Worm (Caenorhabditis elegans) whole organism, mixed stage, embryonic: ENCODE results near the gene F40F8.1.
A peak's percentile ranks its signal among the peaks of the same experiment; 100 is the strongest.

Experiments used
- M03D4.4 ChIP-seq: sonication (generic microtip); optimal IDR thresholded peaks from 2 replicates; lab custom pipeline; 2017; ENCODE audit warnings: mild to moderate bottlenecking, missing genetic modification characterization, missing compliant biosample characterization
- bed-3 ChIP-seq: fragments of 200-800 bp; sonication (Bioruptor generic); optimal IDR thresholded peaks from 3 replicates; lab custom pipeline; 2018; ENCODE audit warnings: mild to moderate bottlenecking, missing genetic modification characterization, moderate library complexity, missing compliant biosample characterization
- blmp-1 ChIP-seq: fragments of 150-350 bp; optimal IDR thresholded peaks from 2 replicates; lab custom pipeline; 2014; ENCODE audit warnings: missing biosample characterization, missing genetic modification characterization
- ceh-39 ChIP-seq: fragments of 150-350 bp; optimal IDR thresholded peaks from 2 replicates; lab custom pipeline; 2014; ENCODE audit warnings: missing biosample characterization, missing genetic modification characterization
- ceh-43 ChIP-seq: fragments of 200-800 bp; sonication (Bioruptor generic); optimal IDR thresholded peaks from 2 replicates; lab custom pipeline; 2018; ENCODE audit warnings: mild to moderate bottlenecking, missing genetic modification characterization, moderate library complexity, missing compliant biosample characterization
- ces-1 ChIP-seq: fragments of 150-350 bp; optimal IDR thresholded peaks from 2 replicates; lab custom pipeline; 2014; ENCODE audit warnings: missing biosample characterization, missing genetic modification reagents, missing genetic modification characterization
- cnd-1 ChIP-seq: fragments of 200-800 bp; sonication (Bioruptor generic); optimal IDR thresholded peaks from 2 replicates; lab custom pipeline; 2018; ENCODE audit warnings: mild to moderate bottlenecking, missing genetic modification characterization, missing compliant biosample characterization
- drap-1 ChIP-seq: fragments of 200-800 bp; sonication (Bioruptor generic); optimal IDR thresholded peaks from 3 replicates; lab custom pipeline; 2018; ENCODE audit warnings: mild to moderate bottlenecking, missing genetic modification characterization, missing compliant biosample characterization
- flh-1 ChIP-seq: fragments of 200-800 bp; sonication (Bioruptor generic); optimal IDR thresholded peaks from 2 replicates; lab custom pipeline; 2018; ENCODE audit warnings: mild to moderate bottlenecking, missing genetic modification characterization, moderate library complexity, missing compliant biosample characterization
- hlh-1 ChIP-seq: fragments of 150-350 bp; optimal IDR thresholded peaks from 2 replicates; lab custom pipeline; 2014; ENCODE audit warnings: missing biosample characterization, missing genetic modification reagents, missing genetic modification characterization
- lin-32 ChIP-seq: fragments of 200-800 bp; sonication (Bioruptor generic); optimal IDR thresholded peaks from 2 replicates; lab custom pipeline; 2018; ENCODE audit warnings: mild to moderate bottlenecking, missing genetic modification characterization, missing compliant biosample characterization
- lsy-2 ChIP-seq: fragments of 150-350 bp; optimal IDR thresholded peaks from 2 replicates; lab custom pipeline; 2014; ENCODE audit warnings: missing biosample characterization, missing genetic modification characterization
- mab-5 ChIP-seq: fragments of 150-350 bp; optimal IDR thresholded peaks from 2 replicates; lab custom pipeline; 2014; ENCODE audit warnings: missing biosample characterization, missing genetic modification characterization
- mep-1 ChIP-seq: fragments of 150-350 bp; optimal IDR thresholded peaks from 2 replicates; lab custom pipeline; 2017; ENCODE audit warnings: missing biosample characterization, missing genetic modification reagents, missing genetic modification characterization, inconsistent platforms
- mls-2 ChIP-seq: sonication (generic microtip); optimal IDR thresholded peaks from 2 replicates; lab custom pipeline; 2016; ENCODE audit warnings: mild to moderate bottlenecking, missing genetic modification characterization, moderate library complexity, missing compliant biosample characterization
- nhr-12 ChIP-seq: fragments of 150-350 bp; optimal IDR thresholded peaks from 2 replicates; lab custom pipeline; 2014; ENCODE audit warnings: missing biosample characterization, missing genetic modification characterization
- nhr-2 ChIP-seq: fragments of 150-350 bp; optimal IDR thresholded peaks from 2 replicates; lab custom pipeline; 2014; ENCODE audit warnings: missing biosample characterization, missing genetic modification characterization
- nhr-237 ChIP-seq: fragments of 150-350 bp; optimal IDR thresholded peaks from 2 replicates; lab custom pipeline; 2014; ENCODE audit warnings: missing biosample characterization, missing genetic modification characterization
- nhr-28 ChIP-seq: fragments of 150-350 bp; optimal IDR thresholded peaks from 2 replicates; lab custom pipeline; 2014; ENCODE audit warnings: missing biosample characterization, missing genetic modification characterization
- sem-2 ChIP-seq: fragments of 200-800 bp; sonication (Bioruptor generic); optimal IDR thresholded peaks from 2 replicates; lab custom pipeline; 2018; ENCODE audit warnings: mild to moderate bottlenecking, missing genetic modification characterization, missing compliant biosample characterization
- snpc-4 ChIP-seq: fragments of 150-350 bp; optimal IDR thresholded peaks from 2 replicates; lab custom pipeline; 2014; ENCODE audit warnings: missing biosample characterization, missing genetic modification characterization
- sptf-1 ChIP-seq: sonication (generic microtip); optimal IDR thresholded peaks from 2 replicates; lab custom pipeline; 2017; ENCODE audit warnings: mild to moderate bottlenecking, missing genetic modification characterization, moderate library complexity, missing compliant biosample characterization
- tbx-8 ChIP-seq: fragments of 200-800 bp; sonication (Bioruptor generic); optimal IDR thresholded peaks from 2 replicates; lab custom pipeline; 2018; ENCODE audit warnings: mild to moderate bottlenecking, missing genetic modification characterization, moderate library complexity, missing compliant biosample characterization
- unc-120 ChIP-seq: sonication (generic microtip); optimal IDR thresholded peaks from 2 replicates; lab custom pipeline; 2017; ENCODE audit warnings: missing genetic modification characterization, missing compliant biosample characterization; ENCODE audit not compliant: poor library complexity, severe bottlenecking
- unc-39 ChIP-seq: fragments of 150-350 bp; optimal IDR thresholded peaks from 2 replicates; lab custom pipeline; 2014; ENCODE audit warnings: missing biosample characterization, missing genetic modification characterization
- unc-62 ChIP-seq: fragments of 150-350 bp; optimal IDR thresholded peaks from 2 replicates; lab custom pipeline; 2014; ENCODE audit warnings: missing biosample characterization, missing genetic modification reagents, missing genetic modification characterization
- zip-8 ChIP-seq: fragments of 150-350 bp; optimal IDR thresholded peaks from 2 replicates; lab custom pipeline; 2014; ENCODE audit warnings: missing biosample characterization, missing genetic modification characterization
- ztf-11 ChIP-seq: fragments of 150-350 bp; optimal IDR thresholded peaks from 2 replicates; lab custom pipeline; 2014; ENCODE audit warnings: missing biosample characterization, missing genetic modification characterization

F40F8.1 gene

DNA sequence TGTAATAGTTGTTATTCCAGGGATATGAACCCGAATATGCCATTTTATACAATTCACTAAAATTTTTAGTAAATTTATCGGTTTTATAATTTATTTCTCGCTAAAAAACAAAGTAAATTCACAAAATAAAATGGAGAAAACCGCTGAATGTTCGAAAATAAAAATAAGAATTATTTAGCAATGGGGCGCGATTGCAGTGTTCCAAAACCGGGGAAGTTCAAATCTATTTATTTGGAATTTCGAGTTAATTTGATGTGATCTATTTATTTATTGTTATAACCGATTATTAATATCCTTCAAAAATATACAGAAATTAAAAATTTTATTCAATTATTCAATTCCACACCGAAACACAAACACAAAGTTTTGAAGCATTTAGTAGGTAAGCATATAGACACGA is 5.1 kb downstream of the F40F8.1 start, which contains the start of gene F40F8.11:
TSS of gene F40F8.11 (minus strand) at position 49 of the 400 bp plus-strand sequence.
- TF ChIP-seq cnd-1 (no peak), nhr-28 (tag; lab: Kevin White, UChicago) (no peak), nhr-237 (tag; lab: Kevin White, UChicago) (peak; percentile 3), unc-120 (peak; percentile 27), ceh-39 (tag; lab: Kevin White, UChicago) (peak; percentile 4), ces-1 (peak; percentile 6), unc-62 (GFP tag; lab: Kevin White, UChicago) (no peak), nhr-2 (tag; lab: Kevin White, UChicago) (no peak), lsy-2 (tag; lab: Kevin White, UChicago) (peak; percentile 59), blmp-1 (tag; lab: Kevin White, UChicago) (peak; percentile 4)

DNA sequence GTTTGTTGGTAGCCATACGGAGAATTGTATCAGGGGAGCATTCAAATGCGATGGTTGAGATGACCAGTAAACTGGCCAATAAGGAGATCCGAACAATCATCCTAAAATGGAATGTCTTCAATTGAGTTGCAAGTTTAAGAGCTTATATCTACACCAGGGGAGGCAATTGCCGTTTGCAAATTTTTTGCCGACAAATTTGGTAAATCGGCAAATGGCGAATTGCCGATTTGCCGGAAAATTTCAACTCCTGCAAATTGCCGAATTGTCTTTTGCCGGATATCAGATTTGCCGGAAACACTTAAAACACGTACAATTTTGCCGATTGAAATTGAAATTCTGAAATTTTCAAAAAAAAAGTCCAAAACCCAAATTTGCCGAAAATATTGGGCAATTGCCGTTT is 7.4 kb downstream of the F40F8.1 start, which contains the start of gene F40F8.5:
TSS of gene F40F8.5 (minus strand) at position 101 of the 400 bp plus-strand sequence.
- no peak for TF ChIP-seq M03D4.4 (tag; lab: Kevin White, UChicago)
- no peak for TF ChIP-seq mls-2 (tag; lab: Kevin White, UChicago)
- no peak for TF ChIP-seq sptf-1 (tag; lab: Kevin White, UChicago)
- no peak for TF ChIP-seq sem-2 (GFP tag; lab: Kevin White, UChicago)
- no peak for TF ChIP-seq mep-1 (tag; lab: Kevin White, UChicago)
- no peak for TF ChIP-seq hlh-1 (tag; lab: Kevin White, UChicago)
- no peak for TF ChIP-seq nhr-2 (tag; lab: Kevin White, UChicago)
- TF ChIP-seq nhr-28 (tag; lab: Kevin White, UChicago) = no peak
- TF ChIP-seq blmp-1 (tag; lab: Kevin White, UChicago) = no peak
- no peak for TF ChIP-seq drap-1
- TF ChIP-seq, all 35 proteins: peak for 0

DNA sequence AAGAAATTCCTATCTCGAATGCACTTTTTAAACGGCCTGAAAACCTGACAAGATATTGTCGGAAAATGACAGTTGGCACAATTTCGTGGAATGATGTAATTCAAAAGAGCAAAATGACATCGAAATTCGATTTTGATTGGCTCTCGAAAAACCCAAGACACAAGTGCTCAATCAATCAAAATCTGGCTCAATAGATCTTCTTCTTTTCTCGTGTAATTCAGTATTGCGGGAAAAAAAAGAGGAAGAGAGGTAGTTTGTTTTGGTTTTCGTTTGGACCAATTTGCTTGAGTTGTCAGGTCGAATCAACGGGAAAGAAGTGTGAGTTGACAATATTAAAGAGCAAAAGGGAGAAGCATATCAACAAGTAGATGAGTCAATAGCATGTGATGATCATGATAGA is 8.3 kb downstream of the F40F8.1 start:
- peak; percentile 78 for TF ChIP-seq unc-62 (GFP tag; lab: Kevin White, UChicago)
- TF ChIP-seq mep-1 (tag; lab: Kevin White, UChicago) = no peak

DNA sequence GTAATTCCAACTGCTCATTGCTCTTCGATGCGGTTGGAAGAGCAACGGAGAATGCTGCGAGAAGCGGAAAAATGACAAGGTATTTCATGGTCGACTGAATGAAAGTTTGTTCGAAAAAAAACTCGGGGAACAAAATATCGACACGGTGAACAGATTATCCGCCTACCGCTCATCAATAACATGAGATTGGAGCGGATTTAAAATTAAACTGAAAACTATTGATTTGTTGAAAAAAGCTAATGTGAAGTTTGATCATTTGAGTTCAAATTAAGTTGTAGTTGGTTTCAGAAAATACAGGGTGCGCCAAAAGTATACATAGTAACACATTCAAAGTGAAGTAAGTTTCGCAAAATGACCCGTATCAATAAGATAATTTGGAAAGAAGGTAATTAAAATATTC is 12.7 kb downstream of the F40F8.1 start, which contains the start of gene F40F8.4:
TSS of gene F40F8.4 (minus strand) at position 101 of the 400 bp plus-strand sequence.
- TF ChIP-seq zip-8 (tag; lab: Kevin White, UChicago) = no peak
- no peak for TF ChIP-seq nhr-12 (tag; lab: Kevin White, UChicago)
- no peak for TF ChIP-seq tbx-8 (GFP tag; lab: Kevin White, UChicago)
- TF ChIP-seq flh-1 (GFP tag; lab: Kevin White, UChicago) = no peak

DNA sequence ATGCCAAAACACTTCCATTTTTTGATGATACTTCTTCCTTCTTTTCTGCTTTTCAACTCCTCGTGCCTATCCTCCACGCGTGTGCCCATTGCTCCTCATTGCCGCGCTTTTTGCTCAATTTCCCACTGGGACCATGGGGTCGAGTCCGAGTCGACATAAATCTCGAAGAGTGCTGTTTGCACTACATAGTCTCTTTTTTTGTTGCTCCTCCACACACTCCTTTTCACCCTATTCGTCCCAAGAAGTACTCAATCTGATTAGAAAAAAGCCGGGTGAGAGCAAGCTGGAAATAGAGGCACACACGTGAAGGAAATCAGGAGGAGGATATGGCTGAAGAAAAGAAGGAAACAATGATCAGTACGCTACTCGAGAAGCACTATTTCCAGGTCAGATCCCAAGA is 15.1 kb downstream of the F40F8.1 start, which contains the start of gene arrd-6:
TSS of gene arrd-6 (plus strand) at position 169 of the 400 bp plus-strand sequence.
- no peak for TF ChIP-seq snpc-4 (tag; lab: Kevin White, UChicago)
- TF ChIP-seq sem-2 (GFP tag; lab: Kevin White, UChicago) = no peak
- no peak for TF ChIP-seq ces-1
- TF ChIP-seq flh-1 (GFP tag; lab: Kevin White, UChicago) = no peak
- TF ChIP-seq nhr-237 (tag; lab: Kevin White, UChicago) = no peak
- TF ChIP-seq lsy-2 (tag; lab: Kevin White, UChicago) = no peak
- TF ChIP-seq ceh-39 (tag; lab: Kevin White, UChicago) = no peak
- no peak for TF ChIP-seq tbx-8 (GFP tag; lab: Kevin White, UChicago)
- no peak for TF ChIP-seq mls-2 (tag; lab: Kevin White, UChicago)
- TF ChIP-seq ceh-43 (GFP tag; lab: Kevin White, UChicago) = no peak
- TF ChIP-seq nhr-12 (tag; lab: Kevin White, UChicago) = no peak
- TF ChIP-seq mab-5 (tag; lab: Kevin White, UChicago) = no peak
- TF ChIP-seq unc-120 = no peak
- TF ChIP-seq hlh-1 (tag; lab: Kevin White, UChicago) = no peak
- TF ChIP-seq zip-8 (tag; lab: Kevin White, UChicago) = no peak
- no peak for TF ChIP-seq bed-3
- TF ChIP-seq sptf-1 (tag; lab: Kevin White, UChicago) = no peak

DNA sequence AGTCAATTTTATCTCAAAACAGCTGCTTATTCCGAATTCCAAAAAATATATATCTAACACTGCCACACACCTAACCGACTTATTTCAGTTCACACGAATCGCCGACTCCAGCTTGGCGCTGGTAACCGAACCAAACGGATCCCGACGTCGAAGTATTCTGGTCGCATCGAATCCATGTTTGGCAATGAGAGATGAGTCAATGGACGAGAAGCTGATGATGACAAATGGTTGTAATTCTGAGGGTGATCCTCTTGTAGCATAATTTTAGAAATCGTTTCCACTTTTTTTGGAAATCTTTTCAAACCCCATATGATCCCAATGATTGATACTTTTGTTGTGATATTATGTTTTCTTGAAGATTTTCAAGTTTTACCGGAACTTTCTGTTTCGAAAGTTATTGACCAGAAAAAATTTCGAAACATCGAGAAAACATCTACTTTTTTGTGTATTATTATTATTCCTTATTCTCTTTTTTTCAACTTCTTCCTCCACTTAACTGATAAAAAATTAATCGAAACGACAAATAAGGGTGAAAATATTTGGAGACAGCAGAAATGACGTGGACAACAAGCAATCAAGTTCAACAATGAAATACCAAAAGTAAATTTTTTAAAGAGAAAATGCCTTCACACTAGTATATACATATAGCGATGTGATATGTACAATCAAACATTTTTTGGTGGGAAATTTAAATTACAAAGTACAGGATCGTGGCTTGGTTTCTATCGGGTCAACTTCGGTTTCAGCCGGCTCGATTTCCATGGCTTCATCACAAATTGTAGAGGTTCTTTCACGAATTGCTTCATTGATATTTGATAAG is 22.6 kb downstream of the F40F8.1 start:
- TF ChIP-seq ztf-11 (tag; lab: Kevin White, UChicago) (no peak), snpc-4 (tag; lab: Kevin White, UChicago) (no peak), cnd-1 (no peak), lin-32 (GFP tag; lab: Kevin White, UChicago) (no peak), sem-2 (GFP tag; lab: Kevin White, UChicago) (no peak), nhr-2 (tag; lab: Kevin White, UChicago) (no peak), unc-39 (tag; lab: Kevin White, UChicago) (no peak), tbx-8 (GFP tag; lab: Kevin White, UChicago) (no peak), lsy-2 (tag; lab: Kevin White, UChicago) (no peak), blmp-1 (tag; lab: Kevin White, UChicago) (no peak), drap-1 (no peak), nhr-12 (tag; lab: Kevin White, UChicago) (no peak)
- TF ChIP-seq, all 35 proteins: peak for 0
